Fruit fly (Drosophila melanogaster) whole organism, embryonic: ENCODE results near the gene CG14961.

ENCODE experiments used
- ATbp ChIP-seq: fragments of 200-800 bp; sonication (Bioruptor generic); optimal IDR thresholded peaks from 2 replicates; lab custom pipeline; 2017; ENCODE audit warnings: missing biosample characterization, mild to moderate bottlenecking, missing genetic modification characterization, missing genetic modification reagents
- Ada2b ChIP-seq: fragments of 200-800 bp; sonication (Bioruptor generic); IDR thresholded peaks from 2 replicates; pipeline ENCODE4 v1.3.6; 2022; ENCODE audit warnings: missing biosample characterization, missing genetic modification characterization
- Awh ChIP-seq: fragments of 200-800 bp; sonication (Bioruptor generic); IDR thresholded peaks from 2 replicates; pipeline ENCODE4, ENCODE4 v1.3.6; 2022; ENCODE audit warnings: missing biosample characterization, missing genetic modification characterization
- Bgb ChIP-seq: fragments of 200-800 bp; sonication (Bioruptor generic); IDR thresholded peaks from 2 replicates; pipeline ENCODE4 v1.3.6; 2022; ENCODE audit warnings: missing biosample characterization, missing genetic modification characterization; ENCODE audit not compliant: partially characterized antibody
- CG10959 ChIP-seq: fragments of 200-800 bp; sonication (Bioruptor generic); IDR thresholded peaks from 2 replicates; pipeline ENCODE4 v1.3.6; 2022; ENCODE audit warnings: missing biosample characterization, missing genetic modification characterization
- CG12299 ChIP-seq: fragments of 200-800 bp; sonication (Bioruptor generic); optimal IDR thresholded peaks from 2 replicates; lab custom pipeline; 2018; ENCODE audit warnings: missing biosample characterization, mild to moderate bottlenecking, missing genetic modification characterization
- CG12391 ChIP-seq: fragments of 200-800 bp; sonication (Bioruptor generic); optimal IDR thresholded peaks from 3 replicates; lab custom pipeline; 2018; ENCODE audit warnings: missing biosample characterization, mild to moderate bottlenecking, missing genetic modification characterization, moderate library complexity
- CG12744 ChIP-seq: fragments of 200-800 bp; sonication (Bioruptor generic); optimal IDR thresholded peaks from 2 replicates; lab custom pipeline; 2016; ENCODE audit warnings: missing biosample characterization, missing genetic modification characterization
- CG12769 ChIP-seq: fragments of 200-800 bp; sonication (Bioruptor generic); optimal IDR thresholded peaks from 2 replicates; lab custom pipeline; 2019; ENCODE audit warnings: missing biosample characterization, mild to moderate bottlenecking, missing genetic modification characterization, moderate library complexity
- CG12942 ChIP-seq: fragments of 200-800 bp; sonication (Bioruptor generic); optimal IDR thresholded peaks from 3 replicates; lab custom pipeline; 2016; ENCODE audit warnings: missing biosample characterization, missing genetic modification characterization
- CG13424 ChIP-seq: fragments of 200-800 bp; sonication (Bioruptor generic); optimal IDR thresholded peaks from 2 replicates; lab custom pipeline; 2019; ENCODE audit warnings: missing biosample characterization, mild to moderate bottlenecking, missing genetic modification characterization, moderate library complexity
- CG14667 ChIP-seq: fragments of 200-800 bp; sonication (Bioruptor generic); IDR thresholded peaks from 2 replicates; pipeline ENCODE4 v1.3.6; 2022; ENCODE audit warnings: missing biosample characterization, missing genetic modification characterization
- CG14860 ChIP-seq: fragments of 200-800 bp; sonication (Bioruptor generic); IDR thresholded peaks from 3 replicates; pipeline ENCODE4 v1.3.6; 2022; ENCODE audit warnings: missing biosample characterization, missing genetic modification characterization; ENCODE audit not compliant: partially characterized antibody
- CG17829 ChIP-seq: fragments of 200-800 bp; optimal IDR thresholded peaks from 2 replicates; lab custom pipeline; 2019; ENCODE audit warnings: missing biosample characterization, mild to moderate bottlenecking, missing genetic modification characterization, moderate library complexity
- CG18011 ChIP-seq: fragments of 200-800 bp; sonication (Bioruptor generic); optimal IDR thresholded peaks from 2 replicates; lab custom pipeline; 2017; ENCODE audit warnings: missing biosample characterization, missing genetic modification characterization, mild to moderate bottlenecking, moderate library complexity, missing genotype
- CG31388 ChIP-seq: fragments of 200-800 bp; sonication (Bioruptor generic); optimal IDR thresholded peaks from 2 replicates; lab custom pipeline; 2016; ENCODE audit warnings: missing biosample characterization, missing genetic modification characterization
- CG31441 ChIP-seq: fragments of 200-800 bp; sonication (Bioruptor generic); IDR thresholded peaks from 2 replicates; pipeline ENCODE4 v1.3.6; 2022; ENCODE audit warnings: missing biosample characterization, missing genetic modification characterization
- CG33557 ChIP-seq: fragments of 200-800 bp; sonication (Bioruptor generic); optimal IDR thresholded peaks from 2 replicates; lab custom pipeline; 2019; ENCODE audit warnings: missing biosample characterization, mild to moderate bottlenecking, missing genetic modification characterization, moderate library complexity
- CG3726 ChIP-seq: fragments of 200-800 bp; sonication (Bioruptor generic); IDR thresholded peaks from 3 replicates; pipeline ENCODE4, ENCODE4 v1.3.6; 2022; ENCODE audit warnings: missing biosample characterization, missing genetic modification characterization
- CG7556 ChIP-seq: fragments of 200-800 bp; sonication (Bioruptor generic); optimal IDR thresholded peaks from 2 replicates; lab custom pipeline; 2017; ENCODE audit warnings: missing biosample characterization, mild to moderate bottlenecking, missing genetic modification characterization
- CG8944 ChIP-seq: fragments of 200-800 bp; sonication (Bioruptor generic); optimal IDR thresholded peaks from 3 replicates; lab custom pipeline; 2016; ENCODE audit warnings: missing biosample characterization, missing genetic modification characterization
- CG9817 ChIP-seq: fragments of 200-800 bp; sonication (Bioruptor generic); optimal IDR thresholded peaks from 2 replicates; lab custom pipeline; 2018; ENCODE audit warnings: missing biosample characterization, mild to moderate bottlenecking, missing genetic modification characterization, moderate library complexity
- CG9876 ChIP-seq: fragments of 200-800 bp; sonication (Bioruptor generic); optimal IDR thresholded peaks from 2 replicates; lab custom pipeline; 2016; ENCODE audit warnings: missing biosample characterization, missing genetic modification characterization
- Dll ChIP-seq: fragments of 200-800 bp; sonication (Bioruptor generic); IDR thresholded peaks from 4 replicates; pipeline ENCODE4 v1.3.6; 2022; ENCODE audit warnings: missing biosample characterization, missing genetic modification characterization; ENCODE audit not compliant: partially characterized antibody
- Doc2 ChIP-seq: fragments of 200-800 bp; sonication (Bioruptor generic); IDR thresholded peaks from 2 replicates; pipeline ENCODE4 v1.3.6; 2022; ENCODE audit warnings: missing biosample characterization, missing genetic modification characterization
- E2f2 ChIP-seq: fragments of 200-800 bp; sonication (Bioruptor generic); IDR thresholded peaks from 2 replicates; pipeline ENCODE4 v1.3.6; 2022; ENCODE audit warnings: missing biosample characterization, missing genetic modification characterization
- Elba2 ChIP-seq: fragments of 200-800 bp; sonication (Bioruptor generic); optimal IDR thresholded peaks from 3 replicates; lab custom pipeline; 2016; ENCODE audit warnings: missing biosample characterization, missing genetic modification characterization
- HLH4C ChIP-seq: fragments of 200-800 bp; sonication (Bioruptor generic); IDR thresholded peaks from 3 replicates; pipeline ENCODE4 v1.3.6; 2022; ENCODE audit warnings: missing biosample characterization, missing genetic modification characterization; ENCODE audit not compliant: partially characterized antibody
- Hmx ChIP-seq: fragments of 200-800 bp; sonication (Bioruptor generic); optimal IDR thresholded peaks from 2 replicates; lab custom pipeline; 2016; ENCODE audit warnings: missing biosample characterization, missing genetic modification characterization
- Hr3 ChIP-seq: fragments of 200-800 bp; sonication (Bioruptor generic); optimal IDR thresholded peaks from 3 replicates; lab custom pipeline; 2016; ENCODE audit warnings: missing biosample characterization, missing genetic modification characterization
- MBD-R2 ChIP-seq: fragments of 200-800 bp; sonication (Bioruptor generic); IDR thresholded peaks from 2 replicates; pipeline ENCODE4 v1.3.6; 2022; ENCODE audit warnings: missing biosample characterization, missing genetic modification characterization
- MESR4 ChIP-seq: fragments of 200-800 bp; sonication (Bioruptor generic); optimal IDR thresholded peaks from 2 replicates; lab custom pipeline; 2018; ENCODE audit warnings: missing biosample characterization, mild to moderate bottlenecking, missing genetic modification characterization, moderate library complexity
- Mad ChIP-seq: fragments of 200-800 bp; sonication (Bioruptor generic); optimal IDR thresholded peaks from 2 replicates; lab custom pipeline; 2016; ENCODE audit warnings: missing biosample characterization, missing genetic modification characterization
- Meics ChIP-seq: fragments of 200-800 bp; sonication (Bioruptor generic); optimal IDR thresholded peaks from 2 replicates; lab custom pipeline; 2017; ENCODE audit warnings: missing biosample characterization, mild to moderate bottlenecking, missing genetic modification characterization
- Scr ChIP-seq: fragments of 200-800 bp; sonication (Bioruptor generic); IDR thresholded peaks from 2 replicates; pipeline ENCODE4 v1.3.6; 2022; ENCODE audit warnings: missing biosample characterization, missing genetic modification characterization; ENCODE audit not compliant: partially characterized antibody
- Side ChIP-seq: fragments of 200-800 bp; sonication (Bioruptor generic); optimal IDR thresholded peaks from 2 replicates; lab custom pipeline; 2016; ENCODE audit warnings: missing biosample characterization, missing genetic modification characterization
- Sox102F ChIP-seq: fragments of 200-800 bp; sonication (Bioruptor generic); optimal IDR thresholded peaks from 2 replicates; lab custom pipeline; 2018; ENCODE audit warnings: missing biosample characterization, mild to moderate bottlenecking, missing genetic modification characterization, moderate library complexity
- bbx ChIP-seq: fragments of 200-800 bp; sonication (Bioruptor generic); IDR thresholded peaks from 2 replicates; pipeline ENCODE4 v1.3.6; 2022; ENCODE audit warnings: missing biosample characterization, missing genetic modification characterization; ENCODE audit not compliant: partially characterized antibody
- cato ChIP-seq: fragments of 200-800 bp; sonication (Bioruptor generic); optimal IDR thresholded peaks from 2 replicates; lab custom pipeline; 2016; ENCODE audit warnings: missing biosample characterization, missing genetic modification characterization, borderline replicate concordance
- dm ChIP-seq: fragments of 200-800 bp; sonication (Bioruptor generic); optimal IDR thresholded peaks from 3 replicates; lab custom pipeline; 2016; ENCODE audit warnings: missing biosample characterization, missing genetic modification characterization
- fd3F ChIP-seq: fragments of 200-800 bp; sonication (Bioruptor generic); optimal IDR thresholded peaks from 2 replicates; lab custom pipeline; 2018; ENCODE audit warnings: missing biosample characterization, mild to moderate bottlenecking, missing genetic modification characterization, moderate library complexity
- fd64A ChIP-seq: fragments of 200-800 bp; sonication (Bioruptor generic); optimal IDR thresholded peaks from 3 replicates; lab custom pipeline; 2018; ENCODE audit warnings: missing biosample characterization, mild to moderate bottlenecking, missing genetic modification characterization
- fru ChIP-seq: fragments of >200 bp; optimal IDR thresholded peaks from 2 replicates; lab custom pipeline; 2017
- ftz-f1 ChIP-seq: fragments of 200-800 bp; sonication (Bioruptor generic); optimal IDR thresholded peaks from 2 replicates; lab custom pipeline; 2016; ENCODE audit warnings: missing biosample characterization, missing genetic modification characterization
- gfzf ChIP-seq: fragments of 200-800 bp; sonication (Bioruptor generic); optimal IDR thresholded peaks from 2 replicates; lab custom pipeline; 2016; ENCODE audit warnings: missing biosample characterization, mild to moderate bottlenecking, missing genetic modification characterization, moderate library complexity
- gsb-n ChIP-seq: fragments of 200-800 bp; sonication (Bioruptor generic); optimal IDR thresholded peaks from 3 replicates; lab custom pipeline; 2018; ENCODE audit warnings: missing biosample characterization, mild to moderate bottlenecking, missing genetic modification characterization
- kah ChIP-seq: fragments of 200-800 bp; sonication (Bioruptor generic); optimal IDR thresholded peaks from 2 replicates; lab custom pipeline; 2018; ENCODE audit warnings: missing biosample characterization, mild to moderate bottlenecking, missing genetic modification characterization
- lilli ChIP-seq: fragments of 200-800 bp; sonication (Bioruptor generic); optimal IDR thresholded peaks from 3 replicates; lab custom pipeline; 2016; ENCODE audit warnings: missing biosample characterization, missing genetic modification characterization
- nau ChIP-seq: fragments of 200-800 bp; sonication (Bioruptor generic); optimal IDR thresholded peaks from 3 replicates; lab custom pipeline; 2017; ENCODE audit warnings: missing biosample characterization, mild to moderate bottlenecking, missing genetic modification characterization, missing genetic modification reagents
- ssp ChIP-seq: fragments of 200-800 bp; sonication (Bioruptor generic); IDR thresholded peaks from 2 replicates; pipeline ENCODE4 v1.3.6; 2022; ENCODE audit warnings: missing biosample characterization, missing genetic modification characterization
- vnd ChIP-seq: fragments of 200-800 bp; sonication (Bioruptor generic); IDR thresholded peaks from 3 replicates; pipeline ENCODE4 v1.3.6; 2022; ENCODE audit warnings: missing biosample characterization, missing genetic modification characterization; ENCODE audit not compliant: partially characterized antibody

The CG14961 gene

DNA sequence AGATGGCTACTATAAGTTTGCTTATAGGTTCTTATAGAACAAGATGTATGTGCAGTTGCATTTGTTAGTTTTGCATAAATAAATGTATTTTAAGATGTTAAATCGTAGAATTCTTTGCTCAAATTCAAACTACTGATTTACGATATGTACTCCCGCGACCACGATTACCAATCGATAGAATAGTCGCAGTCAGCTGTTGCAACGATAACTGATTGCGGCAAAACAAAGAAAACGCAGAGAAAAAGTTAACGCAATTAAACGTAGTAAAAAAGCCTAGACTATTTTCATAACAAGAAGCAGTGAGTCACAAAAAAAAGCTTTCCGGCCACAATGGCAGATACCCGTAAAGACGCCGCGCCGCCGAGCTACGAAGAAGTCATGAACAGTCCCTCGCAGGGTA, 46.7 kb downstream of the CG14961 start, which contains the start of gene CG12012 (continued):
- TF ChIP-seq CG17829 (peak; percentile 13), CG9876 (GFP tag; lab: Kevin White, UChicago) (no peak), kah (GFP tag; lab: Kevin White, UChicago) (no peak), dm (GFP tag; lab: Kevin White, UChicago) (no peak), ftz-f1 (GFP tag; lab: Kevin White, UChicago) (no peak), Mad (no peak), CG12391 (tag; lab: Kevin White, UChicago) (no peak), HLH4C (GFP tag; lab: Robert Waterston, UW) (peak; percentile 63), bbx (peak; percentile 51), CG13424 (no peak), gfzf (GFP tag; lab: Kevin White, UChicago) (peak; percentile 5), CG12769 (tag; lab: Kevin White, UChicago) (no peak), CG33557 (GFP tag; lab: Kevin White, UChicago) (no peak), Sox102F (GFP tag; lab: Kevin White, UChicago) (no peak), E2f2 (GFP tag; lab: Robert Waterston, UW) (peak; percentile 85), CG31441 (GFP tag; lab: Robert Waterston, UW) (no peak), CG14667 (GFP tag; lab: Robert Waterston, UW) (no peak), CG8944 (GFP tag; lab: Kevin White, UChicago) (no peak), fd3F (GFP tag; lab: Kevin White, UChicago) (no peak), Scr (GFP tag; lab: Robert Waterston, UW) (peak; percentile 58), Hmx (no peak), Awh (GFP tag; lab: Robert Waterston, UW) (no peak), CG7556 (GFP tag; lab: Kevin White, UChicago) (no peak), MESR4 (GFP tag; lab: Kevin White, UChicago) (peak; percentile 10), CG14860 (GFP tag; lab: Robert Waterston, UW) (no peak; the same call in 2 of the 3 replicates), Bgb (GFP tag; lab: Robert Waterston, UW) (peak; percentile 57), Ada2b (GFP tag; lab: Robert Waterston, UW) (no peak), fd64A (GFP tag; lab: Kevin White, UChicago) (no peak), gsb-n (tag; lab: Kevin White, UChicago) (no peak), cato (GFP tag; lab: Kevin White, UChicago) (no peak), nau (GFP tag; lab: Kevin White, UChicago) (no peak), Hr3 (no peak), CG9817 (no peak), MBD-R2 (peak; percentile 43; the same call in 1 of the 2 replicates), Doc2 (GFP tag; lab: Robert Waterston, UW) (no peak), CG3726 (GFP tag; lab: Robert Waterston, UW) (no peak), CG31388 (GFP tag; lab: Kevin White, UChicago) (no peak), CG18011 (GFP tag; lab: Kevin White, UChicago) (no peak), Dll (peak; percentile 65; the same call in 3 of the 4 replicates), CG10959 (no peak), ATbp (GFP tag; lab: Kevin White, UChicago) (no peak), ssp (no peak), fru (lab: Kevin White, UChicago) (no peak), vnd (GFP tag; lab: Robert Waterston, UW) (peak; percentile 37; the same call in 1 of the 3 replicates), CG12942 (GFP tag; lab: Kevin White, UChicago) (no peak), Side (GFP tag; lab: Kevin White, UChicago) (no peak), Meics (GFP tag; lab: Kevin White, UChicago) (no peak), CG12744 (no peak), lilli (GFP tag; lab: Kevin White, UChicago) (no peak), Elba2 (GFP tag; lab: Kevin White, UChicago) (no peak), CG12299 (tag; lab: Kevin White, UChicago) (no peak)
